Fruit fly (Drosophila melanogaster) whole organism, wandering third instar larva: Measurements from ENCODE around the gene Gr9a.

Experiments
- Abd-B ChIP-seq: fragments of >200 bp; optimal IDR thresholded peaks from 2 replicates; lab custom pipeline; 2017; ENCODE audit warnings: missing biosample characterization, missing genetic modification characterization
- CrebA ChIP-seq: fragments of 200-800 bp; sonication (Bioruptor generic); optimal IDR thresholded peaks from 2 replicates; lab custom pipeline; 2016; ENCODE audit warnings: missing biosample characterization, mild to moderate bottlenecking, missing genetic modification characterization, borderline replicate concordance
- GATAd ChIP-seq: sonication (Bioruptor generic); optimal IDR thresholded peaks from 2 replicates; lab custom pipeline; 2016; ENCODE audit warnings: missing biosample characterization, missing genetic modification characterization
- dl ChIP-seq, 2 experiments: fragments of 175-275, 200-275 bp in 1 of 2; fragments of 200-275 bp in 1 of 2; sonication (Bioruptor generic); optimal IDR thresholded peaks; lab custom pipeline; 2018; ENCODE audit warnings: mild to moderate bottlenecking in 2 of 2, missing biosample characterization in 2 of 2, missing genetic modification characterization in 2 of 2, moderate library complexity in 2 of 2; ENCODE audit not compliant: partially characterized antibody in 2 of 2, insufficient read depth in 1 of 2
- dsf ChIP-seq: sonication (Bioruptor generic); optimal IDR thresholded peaks from 2 replicates; lab custom pipeline; 2016; ENCODE audit warnings: missing biosample characterization, missing genetic modification characterization, borderline replicate concordance
- usp ChIP-seq: fragments of >200 bp; optimal IDR thresholded peaks from 2 replicates; lab custom pipeline; 2017; ENCODE audit warnings: missing biosample characterization, missing genetic modification characterization

dm6 chrX:10110898-10111297, 49.5 kb downstream of the Gr9a start:
- TF ChIP-seq usp (GFP tag; lab: Kevin White, UChicago) (no peak), Abd-B (no peak), dsf (GFP tag; lab: Kevin White, UChicago) (no peak), GATAd (GFP tag; lab: Kevin White, UChicago) (no peak), dl (GFP tag; optimal IDR thresholded peaks at IDR 0.05; lab: Kevin White, UChicago; ENCODE audit: insufficient read depth in 1 of 2, partially characterized antibody in 2 of 2) (no peak), CrebA (GFP tag; lab: Kevin White, UChicago) (no peak)
